Worm (Caenorhabditis elegans) whole organism, late embryonic: ENCODE data around the gene C14C6.5.

Experiments used
- C08G9.2 ChIP-seq: sonication (generic microtip); optimal IDR thresholded peaks from 2 replicates; lab custom pipeline; 2016; ENCODE audit warnings: mild to moderate bottlenecking, missing genetic modification characterization, moderate library complexity, missing compliant biosample characterization
- Y22D7AL.16 ChIP-seq: sonication (generic microtip); optimal IDR thresholded peaks from 2 replicates; lab custom pipeline; 2016; ENCODE audit warnings: missing genetic modification characterization, missing compliant biosample characterization
- ceh-18 ChIP-seq: sonication (generic microtip); optimal IDR thresholded peaks from 2 replicates; lab custom pipeline; 2016; ENCODE audit warnings: missing genetic modification characterization, missing compliant biosample characterization
- ceh-19 ChIP-seq: fragments of 200-800 bp; sonication (Bioruptor generic); optimal IDR thresholded peaks from 2 replicates; lab custom pipeline; 2018; ENCODE audit warnings: mild to moderate bottlenecking, missing genetic modification characterization, missing compliant biosample characterization
- ceh-2 ChIP-seq: sonication (generic microtip); optimal IDR thresholded peaks from 2 replicates; lab custom pipeline; 2016; ENCODE audit warnings: missing genotype, missing genetic modification characterization, missing compliant biosample characterization
- ceh-22 ChIP-seq: sonication (generic microtip); optimal IDR thresholded peaks from 2 replicates; lab custom pipeline; 2017; ENCODE audit warnings: missing biosample characterization, missing genetic modification characterization
- ceh-24 ChIP-seq: sonication (generic microtip); optimal IDR thresholded peaks from 2 replicates; lab custom pipeline; 2016; ENCODE audit warnings: mild to moderate bottlenecking, missing genetic modification characterization, missing compliant biosample characterization
- ceh-30 ChIP-seq: fragments of 150-350 bp; optimal IDR thresholded peaks from 2 replicates; lab custom pipeline; 2014; ENCODE audit warnings: missing biosample characterization, missing genetic modification characterization
- ceh-34 ChIP-seq: sonication (generic microtip); optimal IDR thresholded peaks from 2 replicates; lab custom pipeline; 2016; ENCODE audit warnings: mild to moderate bottlenecking, missing genetic modification characterization, missing compliant biosample characterization
- dmd-4 ChIP-seq: sonication (generic microtip); optimal IDR thresholded peaks from 2 replicates; lab custom pipeline; 2016; ENCODE audit warnings: borderline replicate concordance, missing genetic modification characterization, missing compliant biosample characterization
- fkh-10 ChIP-seq: fragments of 150-350 bp; optimal IDR thresholded peaks from 2 replicates; lab custom pipeline; 2014; ENCODE audit warnings: missing biosample characterization, missing genetic modification reagents, missing genetic modification characterization
- hlh-13 ChIP-seq: fragments of 200-800 bp; sonication (Bioruptor generic); optimal IDR thresholded peaks from 2 replicates; lab custom pipeline; 2018; ENCODE audit warnings: mild to moderate bottlenecking, missing genetic modification characterization, missing compliant biosample characterization
- hlh-15 ChIP-seq: sonication (generic microtip); optimal IDR thresholded peaks from 2 replicates; lab custom pipeline; 2016; ENCODE audit warnings: missing genetic modification characterization, missing compliant biosample characterization
- hlh-8 ChIP-seq: sonication (generic microtip); optimal IDR thresholded peaks from 2 replicates; lab custom pipeline; 2016; ENCODE audit warnings: missing genotype, missing genetic modification characterization, missing compliant biosample characterization
- lim-6 ChIP-seq: sonication (generic microtip); optimal IDR thresholded peaks from 2 replicates; lab custom pipeline; 2016; ENCODE audit warnings: missing genetic modification characterization, missing compliant biosample characterization
- madf-2 ChIP-seq: sonication (generic microtip); optimal IDR thresholded peaks from 2 replicates; lab custom pipeline; 2017; ENCODE audit warnings: missing genetic modification characterization, missing compliant biosample characterization
- nfya-1 ChIP-seq: sonication (generic microtip); optimal IDR thresholded peaks from 2 replicates; lab custom pipeline; 2017; ENCODE audit warnings: missing genetic modification characterization, mild to moderate bottlenecking, missing compliant biosample characterization, antibody characterized with exemption, moderate library complexity
- nhr-11 ChIP-seq: fragments of 150-350 bp; optimal IDR thresholded peaks from 2 replicates; lab custom pipeline; 2014; ENCODE audit warnings: missing biosample characterization, missing genetic modification characterization
- npax-4 ChIP-seq: sonication (generic microtip); optimal IDR thresholded peaks from 2 replicates; lab custom pipeline; 2016; ENCODE audit warnings: missing genetic modification characterization, missing compliant biosample characterization
- odd-2 ChIP-seq: sonication (generic microtip); optimal IDR thresholded peaks from 2 replicates; lab custom pipeline; 2017; ENCODE audit warnings: antibody characterized with exemption, mild to moderate bottlenecking, missing genetic modification characterization, missing compliant biosample characterization
- pax-1 ChIP-seq: fragments of 150-350 bp; optimal IDR thresholded peaks from 2 replicates; lab custom pipeline; 2014; ENCODE audit warnings: missing biosample characterization, missing genetic modification characterization
- pha-2 ChIP-seq: sonication (generic microtip); optimal IDR thresholded peaks from 2 replicates; lab custom pipeline; 2017; ENCODE audit warnings: mild to moderate bottlenecking, missing genetic modification characterization, missing compliant biosample characterization
- pha-4 ChIP-seq: fragments of 150-350 bp; optimal IDR thresholded peaks from 2 replicates; lab custom pipeline; 2018; ENCODE audit warnings: missing biosample characterization, missing genetic modification reagents, missing genetic modification characterization
- pqm-1 ChIP-seq: sonication (generic microtip); optimal IDR thresholded peaks from 2 replicates; lab custom pipeline; 2016; ENCODE audit warnings: missing genetic modification characterization, missing compliant biosample characterization
- rnt-1 ChIP-seq: sonication (generic microtip); optimal IDR thresholded peaks from 2 replicates; lab custom pipeline; 2016; ENCODE audit warnings: missing genetic modification characterization, missing compliant biosample characterization
- sox-4 ChIP-seq: sonication (generic microtip); optimal IDR thresholded peaks from 2 replicates; lab custom pipeline; 2017; ENCODE audit warnings: mild to moderate bottlenecking, missing genetic modification characterization, inconsistent platforms, missing compliant biosample characterization
- syd-9 ChIP-seq: sonication (generic microtip); optimal IDR thresholded peaks from 2 replicates; lab custom pipeline; 2016; ENCODE audit warnings: mild to moderate bottlenecking, missing genetic modification characterization, moderate library complexity, missing compliant biosample characterization
- tbx-7 ChIP-seq: sonication (generic microtip); optimal IDR thresholded peaks from 2 replicates; lab custom pipeline; 2016; ENCODE audit warnings: missing genotype, missing genetic modification characterization, missing compliant biosample characterization
- unc-3 ChIP-seq, 2 experiments: fragments of 200-800 bp in 1 of 2; sonication (Bioruptor generic) in 1 of 2; sonication (generic microtip) in 1 of 2; conservative IDR thresholded peaks in 1 of 2; optimal IDR thresholded peaks in 1 of 2; 2 replicates each; pipeline versions ENCODE4 v1.3.6 to Lab custom; 2016 to 2022; ENCODE audit warnings: missing compliant biosample characterization in 2 of 2, missing genetic modification characterization in 2 of 2, missing genetic modification reagents in 1 of 2
- unc-42 ChIP-seq: sonication (generic microtip); optimal IDR thresholded peaks from 2 replicates; lab custom pipeline; 2016; ENCODE audit warnings: missing genotype, missing genetic modification characterization, missing compliant biosample characterization
- unc-55 ChIP-seq: sonication (generic microtip); optimal IDR thresholded peaks from 2 replicates; lab custom pipeline; 2017; ENCODE audit warnings: missing biosample characterization, missing genetic modification reagents, missing genetic modification characterization

C14C6.5 gene

DNA sequence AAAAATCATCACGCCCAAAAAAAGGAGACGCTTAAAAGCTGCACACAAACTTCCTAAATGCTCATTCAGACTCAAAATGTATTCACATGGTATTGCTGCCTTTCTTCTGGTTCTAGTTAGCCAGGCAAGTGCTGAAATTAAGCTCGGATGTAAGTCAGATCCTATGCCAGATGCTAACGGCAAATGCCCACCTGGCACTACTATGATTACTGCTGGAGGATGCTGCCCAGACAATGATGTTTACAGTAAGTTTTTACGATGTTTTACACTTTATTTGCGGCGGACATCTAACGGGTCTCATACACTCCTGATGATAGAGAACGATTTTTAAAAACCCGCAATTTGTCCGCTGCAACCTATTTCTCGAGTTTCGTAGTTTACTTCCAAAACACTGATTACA is at the start of gene C14C6.5:
TSS of gene C14C6.5 (plus strand) at position 58 of the 400 bp plus-strand sequence.
- no peak for TF ChIP-seq lim-6 (tag; lab: Kevin White, UChicago)
- TF ChIP-seq unc-42 (tag; lab: Kevin White, UChicago): no peak
- TF ChIP-seq nhr-11 (tag; lab: Kevin White, UChicago): no peak

- TF ChIP-seq madf-2 (tag; lab: Kevin White, UChicago): no peak
- TF ChIP-seq unc-3 (GFP tag; conservative IDR thresholded peaks at IDR 0.05; lab: Robert Waterston, UW): no peak
- no peak for TF ChIP-seq unc-3 (tag; optimal IDR thresholded peaks at IDR 0.05; lab: Kevin White, UChicago)
- TF ChIP-seq syd-9: no peak
- no peak for TF ChIP-seq fkh-10
- TF ChIP-seq tbx-7 (tag; lab: Kevin White, UChicago): no peak
Measured at ce11 chrV:486684-487083, 49.7 kb upstream of the C14C6.5 start, which contains the start of gene nhr-211. TSS of gene nhr-211 (plus strand) at chrV:486984.

- no peak for TF ChIP-seq hlh-8 (tag; lab: Kevin White, UChicago)
- no peak for TF ChIP-seq pqm-1 (tag; lab: Kevin White, UChicago)
- no peak for TF ChIP-seq nhr-11 (tag; lab: Kevin White, UChicago)
Measured at ce11 chrV:487980-488379, 48.4 kb upstream of the C14C6.5 start.

DNA sequence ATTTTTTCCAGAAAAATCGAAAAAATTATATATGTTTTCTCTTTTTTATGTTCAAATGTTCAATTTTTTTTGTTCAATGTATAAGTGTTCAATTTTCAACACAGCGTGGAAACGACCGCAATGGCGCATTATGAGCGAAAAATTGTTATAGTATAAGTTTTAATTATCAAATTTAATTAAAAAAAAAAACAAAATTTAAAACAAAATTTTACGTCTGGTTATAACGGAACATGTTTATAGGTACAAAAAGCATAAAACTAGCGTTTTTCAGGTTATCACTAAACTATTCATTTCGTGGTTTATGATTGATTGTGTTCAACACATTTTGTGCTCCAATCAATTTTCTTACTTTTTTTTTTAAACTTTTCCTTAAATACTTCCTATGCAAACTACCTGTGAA is 47.1 kb upstream of the C14C6.5 start, which contains the start of gene nhr-106:
TSS of gene nhr-106 (plus strand) at position 301 of the 400 bp plus-strand sequence.
- TF ChIP-seq unc-42 (tag; lab: Kevin White, UChicago) (no peak), pax-1 (tag; lab: Kevin White, UChicago) (no peak), hlh-13 (no peak), ceh-19 (GFP tag; lab: Kevin White, UChicago) (no peak), ceh-22 (tag; lab: Kevin White, UChicago) (no peak), ceh-24 (no peak), rnt-1 (tag; lab: Kevin White, UChicago) (no peak), madf-2 (tag; lab: Kevin White, UChicago) (no peak)

DNA sequence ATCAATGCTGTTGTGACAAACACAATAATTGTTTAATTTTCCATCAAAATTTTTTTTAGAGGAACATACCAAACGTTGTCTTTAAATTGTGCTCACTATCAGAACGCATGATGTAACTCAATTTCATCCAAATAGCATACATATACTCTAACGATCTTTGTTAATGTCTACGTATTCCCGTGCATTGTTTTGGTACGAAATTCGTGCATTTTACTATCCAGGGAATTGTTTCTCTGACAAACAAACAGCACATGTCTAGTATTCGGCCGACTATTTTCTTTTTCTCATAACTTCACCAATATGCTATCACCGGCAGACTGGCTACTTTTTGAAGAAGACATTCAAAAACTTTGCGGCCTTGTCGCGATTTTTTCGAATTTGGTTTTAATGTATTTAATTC is 45.0 kb upstream of the C14C6.5 start, which contains the start of gene str-196:
TSS of gene str-196 (plus strand) at position 301 of the 400 bp plus-strand sequence.
- TF ChIP-seq unc-42 (tag; lab: Kevin White, UChicago) (no peak), madf-2 (tag; lab: Kevin White, UChicago) (no peak), pha-2 (tag; lab: Kevin White, UChicago) (no peak), nfya-1 (tag; lab: Kevin White, UChicago) (no peak), ceh-2 (tag; lab: Kevin White, UChicago) (no peak), ceh-30 (tag; lab: Kevin White, UChicago) (no peak), fkh-10 (no peak), unc-55 (GFP tag; lab: Kevin White, UChicago) (no peak), unc-3 (GFP tag; conservative IDR thresholded peaks at IDR 0.05; lab: Robert Waterston, UW) (no peak), unc-3 (tag; optimal IDR thresholded peaks at IDR 0.05; lab: Kevin White, UChicago) (no peak), hlh-13 (no peak), pha-4 (tag; lab: Kevin White, UChicago) (no peak), ceh-18 (tag; lab: Kevin White, UChicago) (no peak), Y22D7AL.16 (no peak), npax-4 (tag; lab: Kevin White, UChicago) (no peak), sox-4 (tag; lab: Kevin White, UChicago) (no peak), ceh-34 (tag; lab: Kevin White, UChicago) (no peak), hlh-15 (tag; lab: Kevin White, UChicago) (no peak)

ce11 chrV:494284-494683 is 42.1 kb upstream of the C14C6.5 start, which contains the start of gene nhr-131:
TSS of gene nhr-131 (plus strand) at chrV:494370.
- TF ChIP-seq dmd-4 (tag; lab: Kevin White, UChicago) (no peak), C08G9.2 (tag; lab: Kevin White, UChicago) (no peak), odd-2 (tag; lab: Kevin White, UChicago) (no peak)
- TF ChIP-seq, all 69 proteins: peak for 0
